Fruit fly (Drosophila melanogaster) whole organism, embryonic: ENCODE data around the gene CG14840.

ENCODE experiments used
- B-H1 ChIP-seq: fragments of 200-800 bp; sonication (Bioruptor generic); IDR thresholded peaks from 3 replicates; pipeline ENCODE4 v1.3.6; 2022; ENCODE audit warnings: missing biosample characterization, missing genetic modification characterization
- CG10274 ChIP-seq: fragments of 200-800 bp; sonication (Bioruptor generic); optimal IDR thresholded peaks from 3 replicates; lab custom pipeline; 2017; ENCODE audit warnings: missing biosample characterization, mild to moderate bottlenecking, missing genetic modification characterization
- CG12744 ChIP-seq: fragments of 200-800 bp; sonication (Bioruptor generic); optimal IDR thresholded peaks from 2 replicates; lab custom pipeline; 2016; ENCODE audit warnings: missing biosample characterization, missing genetic modification characterization
- CG13424 ChIP-seq: fragments of 200-800 bp; sonication (Bioruptor generic); optimal IDR thresholded peaks from 2 replicates; lab custom pipeline; 2019; ENCODE audit warnings: missing biosample characterization, mild to moderate bottlenecking, missing genetic modification characterization, moderate library complexity
- CG13894 ChIP-seq: fragments of 200-800 bp; sonication (Bioruptor generic); optimal IDR thresholded peaks from 3 replicates; lab custom pipeline; 2018; ENCODE audit warnings: missing biosample characterization, mild to moderate bottlenecking, missing genetic modification characterization, moderate library complexity
- CG14050 ChIP-seq: fragments of 200-800 bp; sonication (Bioruptor generic); IDR thresholded peaks from 3 replicates; pipeline ENCODE4 v1.3.6; 2022; ENCODE audit warnings: missing biosample characterization, missing genetic modification characterization
- CG14667 ChIP-seq: fragments of 200-800 bp; sonication (Bioruptor generic); IDR thresholded peaks from 2 replicates; pipeline ENCODE4 v1.3.6; 2022; ENCODE audit warnings: missing biosample characterization, missing genetic modification characterization
- CG17359 ChIP-seq: fragments of 200-800 bp; sonication (Bioruptor generic); optimal IDR thresholded peaks from 3 replicates; lab custom pipeline; 2018; ENCODE audit warnings: missing biosample characterization, mild to moderate bottlenecking, missing genetic modification characterization, moderate library complexity
- CG17361 ChIP-seq: fragments of 200-800 bp; sonication (Bioruptor generic); IDR thresholded peaks from 3 replicates; pipeline ENCODE4 v1.3.6; 2022; ENCODE audit warnings: missing biosample characterization, missing genetic modification characterization
- CG17802 ChIP-seq: fragments of 200-800 bp; sonication (Bioruptor generic); optimal IDR thresholded peaks from 2 replicates; lab custom pipeline; 2018; ENCODE audit warnings: missing biosample characterization, mild to moderate bottlenecking, missing genetic modification characterization, moderate library complexity
- CG1832 ChIP-seq: fragments of 200-800 bp; sonication (Bioruptor generic); optimal IDR thresholded peaks from 2 replicates; lab custom pipeline; 2017; ENCODE audit warnings: missing biosample characterization, mild to moderate bottlenecking, missing genetic modification characterization, inconsistent platforms
- CG18476 ChIP-seq: fragments of 200-800 bp; sonication (Bioruptor generic); optimal IDR thresholded peaks from 2 replicates; lab custom pipeline; 2016; ENCODE audit warnings: missing biosample characterization, mild to moderate bottlenecking, missing genetic modification characterization
- CG18599 ChIP-seq: fragments of 200-800 bp; sonication (Bioruptor generic); optimal IDR thresholded peaks from 3 replicates; lab custom pipeline; 2017; ENCODE audit warnings: missing biosample characterization, missing genetic modification characterization, mild to moderate bottlenecking, moderate library complexity, missing genetic modification reagents
- CG34422 ChIP-seq: fragments of 200-800 bp; sonication (Bioruptor generic); IDR thresholded peaks from 3 replicates; pipeline ENCODE4 v1.3.6; 2022; ENCODE audit warnings: missing biosample characterization, missing genetic modification characterization
- CG5953 ChIP-seq: fragments of 200-800 bp; sonication (Bioruptor generic); IDR thresholded peaks from 2 replicates; pipeline ENCODE4 v1.3.6; 2022; ENCODE audit warnings: missing biosample characterization, missing genetic modification characterization
- CG6254 ChIP-seq: fragments of 200-800 bp; sonication (Bioruptor generic); optimal IDR thresholded peaks from 3 replicates; lab custom pipeline; 2017; ENCODE audit warnings: mild to moderate bottlenecking, missing biosample characterization, missing genetic modification reagents, missing genetic modification characterization
- CG6272 ChIP-seq: fragments of 200-800 bp; sonication (Bioruptor generic); IDR thresholded peaks from 2 replicates; pipeline ENCODE4 v1.3.6; 2022; ENCODE audit warnings: missing biosample characterization, missing genetic modification characterization
- CG6683 ChIP-seq: fragments of 200-800 bp; sonication (Bioruptor generic); optimal IDR thresholded peaks from 2 replicates; lab custom pipeline; 2017; ENCODE audit warnings: missing biosample characterization, mild to moderate bottlenecking, missing genetic modification characterization, missing genetic modification reagents
- CG6813 ChIP-seq: fragments of 200-800 bp; sonication (Bioruptor generic); optimal IDR thresholded peaks from 2 replicates; lab custom pipeline; 2017; ENCODE audit warnings: missing biosample characterization, missing genetic modification characterization, mild to moderate bottlenecking, moderate library complexity, missing genetic modification reagents
- CG7786 ChIP-seq: fragments of 200-800 bp; sonication (Bioruptor generic); optimal IDR thresholded peaks from 2 replicates; lab custom pipeline; 2016; ENCODE audit warnings: missing biosample characterization, missing genetic modification characterization
- CG7987 ChIP-seq: fragments of 200-800 bp; sonication (Bioruptor generic); optimal IDR thresholded peaks from 2 replicates; lab custom pipeline; 2018; ENCODE audit warnings: missing biosample characterization, mild to moderate bottlenecking, missing genetic modification characterization, moderate library complexity
- CG9215 ChIP-seq: fragments of 200-800 bp; sonication (Bioruptor generic); IDR thresholded peaks from 2 replicates; pipeline ENCODE4 v1.3.6; 2022; ENCODE audit warnings: missing biosample characterization, missing genetic modification characterization
- CG9876 ChIP-seq: fragments of 200-800 bp; sonication (Bioruptor generic); optimal IDR thresholded peaks from 2 replicates; lab custom pipeline; 2016; ENCODE audit warnings: missing biosample characterization, missing genetic modification characterization
- CTCF ChIP-seq: fragments of 200-800 bp; sonication (Bioruptor generic); optimal IDR thresholded peaks from 2 replicates; lab custom pipeline; 2017; ENCODE audit warnings: missing biosample characterization, mild to moderate bottlenecking, missing genetic modification characterization, moderate library complexity
- Fer2 ChIP-seq: fragments of 200-800 bp; sonication (Bioruptor generic); optimal IDR thresholded peaks from 2 replicates; lab custom pipeline; 2018; ENCODE audit warnings: missing biosample characterization, mild to moderate bottlenecking, missing genetic modification characterization, moderate library complexity
- HmgD ChIP-seq: fragments of 200-800 bp; sonication (Bioruptor generic); optimal IDR thresholded peaks from 3 replicates; lab custom pipeline; 2016; ENCODE audit warnings: missing biosample characterization, missing genetic modification characterization
- Hmx ChIP-seq: fragments of 200-800 bp; sonication (Bioruptor generic); optimal IDR thresholded peaks from 2 replicates; lab custom pipeline; 2016; ENCODE audit warnings: missing biosample characterization, missing genetic modification characterization
- Mad ChIP-seq: fragments of 200-800 bp; sonication (Bioruptor generic); optimal IDR thresholded peaks from 2 replicates; lab custom pipeline; 2016; ENCODE audit warnings: missing biosample characterization, missing genetic modification characterization
- Nf-YC ChIP-seq: fragments of 200-800 bp; optimal IDR thresholded peaks from 3 replicates; lab custom pipeline; 2019; ENCODE audit warnings: missing biosample characterization, mild to moderate bottlenecking, missing genetic modification characterization, moderate library complexity
- Scr ChIP-seq: fragments of 200-800 bp; sonication (Bioruptor generic); IDR thresholded peaks from 2 replicates; pipeline ENCODE4 v1.3.6; 2022; ENCODE audit warnings: missing biosample characterization, missing genetic modification characterization; ENCODE audit not compliant: partially characterized antibody
- Sry-β ChIP-seq: fragments of 200-800 bp; sonication (Bioruptor generic); optimal IDR thresholded peaks from 2 replicates; lab custom pipeline; 2018; ENCODE audit warnings: missing biosample characterization, mild to moderate bottlenecking, missing genetic modification characterization, moderate library complexity
- amos ChIP-seq: fragments of 200-800 bp; sonication (Bioruptor generic); IDR thresholded peaks from 2 replicates; pipeline ENCODE4 v1.3.6; 2022; ENCODE audit warnings: missing biosample characterization, missing genetic modification characterization; ENCODE audit not compliant: partially characterized antibody
- cg ChIP-seq: fragments of 200-800 bp; sonication (Bioruptor generic); optimal IDR thresholded peaks from 3 replicates; lab custom pipeline; 2019; ENCODE audit warnings: missing biosample characterization, mild to moderate bottlenecking, missing genetic modification characterization, moderate library complexity
- chif ChIP-seq, 2 experiments: fragments of 200-800 bp; sonication (Bioruptor generic); optimal IDR thresholded peaks; 3 replicates each; lab custom pipeline; 2016; ENCODE audit warnings: missing biosample characterization in 2 of 2, missing genetic modification characterization in 2 of 2
- dan ChIP-seq: fragments of 200-800 bp; sonication (Bioruptor generic); IDR thresholded peaks from 2 replicates; pipeline ENCODE4 v1.3.6; 2022; ENCODE audit warnings: missing biosample characterization, missing genetic modification characterization
- eve ChIP-seq, 2 experiments: fragments of >200 bp; optimal IDR thresholded peaks; 2 replicates each; lab custom pipeline; 2017; ENCODE audit warnings: missing biosample characterization in 2 of 2, missing genetic modification characterization in 2 of 2
- gsb ChIP-seq: fragments of 200-800 bp; sonication (Bioruptor generic); IDR thresholded peaks from 2 replicates; pipeline ENCODE4 v1.3.6; 2022; ENCODE audit warnings: missing biosample characterization, missing genetic modification characterization
- ind ChIP-seq: fragments of 200-800 bp; sonication (Bioruptor generic); optimal IDR thresholded peaks from 3 replicates; lab custom pipeline; 2016; ENCODE audit warnings: missing biosample characterization, missing genetic modification characterization
- kah ChIP-seq: fragments of 200-800 bp; sonication (Bioruptor generic); optimal IDR thresholded peaks from 2 replicates; lab custom pipeline; 2018; ENCODE audit warnings: missing biosample characterization, mild to moderate bottlenecking, missing genetic modification characterization
- lbe ChIP-seq: fragments of 200-800 bp; sonication (Bioruptor generic); optimal IDR thresholded peaks from 2 replicates; lab custom pipeline; 2016; ENCODE audit warnings: missing biosample characterization, mild to moderate bottlenecking, missing genetic modification characterization
- lov ChIP-seq, 2 experiments: fragments of 200-800 bp in 1 of 2; fragments of >200 bp in 1 of 2; sonication (Bioruptor generic) in 1 of 2; IDR thresholded peaks in 1 of 2; optimal IDR thresholded peaks in 1 of 2; 2 replicates in 1 of 2; 3 replicates in 1 of 2; pipeline versions ENCODE4 v1.3.6 to Lab custom; 2017 to 2022; ENCODE audit warnings: missing biosample characterization in 1 of 2, missing genetic modification characterization in 1 of 2
- luna ChIP-seq: fragments of 200-800 bp; sonication (Bioruptor generic); optimal IDR thresholded peaks from 2 replicates; lab custom pipeline; 2016; ENCODE audit warnings: missing biosample characterization, missing genetic modification characterization
- pan ChIP-seq, 4 experiments: fragments of >200 bp in 3 of 4; fragments of 200-800 bp in 1 of 4; sonication (Bioruptor generic) in 1 of 4; optimal IDR thresholded peaks in 3 of 4; IDR thresholded peaks in 1 of 4; 2 replicates each; pipeline versions ENCODE4 v1.3.6 to Lab custom; 2017 to 2022; ENCODE audit warnings: missing biosample characterization in 2 of 4, missing genetic modification characterization in 2 of 4, mixed read lengths in 1 of 4
- run ChIP-seq: fragments of 200-800 bp; sonication (Bioruptor generic); optimal IDR thresholded peaks from 3 replicates; lab custom pipeline; 2018; ENCODE audit warnings: missing biosample characterization, mild to moderate bottlenecking, missing genetic modification characterization
- tio ChIP-seq: fragments of 200-800 bp; sonication (Bioruptor generic); optimal IDR thresholded peaks from 2 replicates; lab custom pipeline; 2017; ENCODE audit warnings: missing biosample characterization, missing genetic modification characterization, inconsistent platforms
- toy ChIP-seq: fragments of 200-800 bp; sonication (Bioruptor generic); IDR thresholded peaks from 2 replicates; pipeline ENCODE4 v1.3.6; 2022; ENCODE audit warnings: missing biosample characterization, missing genetic modification characterization
- vfl ChIP-seq: fragments of 200-800 bp; sonication (Bioruptor generic); optimal IDR thresholded peaks from 2 replicates; lab custom pipeline; 2016; ENCODE audit warnings: missing biosample characterization, missing genetic modification characterization
- wek ChIP-seq: fragments of 200-800 bp; sonication (Bioruptor generic); optimal IDR thresholded peaks from 3 replicates; lab custom pipeline; 2018; ENCODE audit warnings: missing biosample characterization, mild to moderate bottlenecking, missing genetic modification characterization, moderate library complexity
- yki ChIP-seq: fragments of >200 bp; optimal IDR thresholded peaks from 3 replicates; lab custom pipeline; 2018

Gene CG14840

dm6 chr3R:14289958-14290835 is 29.2 kb upstream of the CG14840 start (continued):
- TF ChIP-seq gsb (GFP tag; lab: Robert Waterston, UW) (0 out of 2 replicates have a peak, but pooled peaks have one; percentile 18), CTCF (GFP tag; lab: Kevin White, UChicago) (no peak), Mad (GFP tag; lab: Kevin White, UChicago) (no peak), toy (GFP tag; lab: Robert Waterston, UW) (no peak), CG7786 (GFP tag; lab: Kevin White, UChicago) (no peak), CG12744 (GFP tag; lab: Kevin White, UChicago) (no peak), CG6813 (no peak), CG5953 (no peak), CG9215 (GFP tag; lab: Robert Waterston, UW) (no peak), Nf-YC (tag; lab: Kevin White, UChicago) (no peak), Sry-β (GFP tag; lab: Kevin White, UChicago) (no peak), CG13894 (no peak), CG7987 (GFP tag; lab: Kevin White, UChicago) (no peak), pan (optimal IDR thresholded peaks at IDR 0.05; lab: Kevin White, UChicago) (no peak), pan (GFP tag; optimal IDR thresholded peaks at IDR 0.05 in 1 of 2, IDR thresholded peaks at IDR 0.05 in 1 of 2) (no peak), CG6272 (GFP tag; lab: Robert Waterston, UW) (no peak), kah (no peak), CG34422 (no peak), tio (GFP tag; lab: Kevin White, UChicago) (no peak), Fer2 (tag; lab: Kevin White, UChicago) (no peak), lbe (no peak), eve (GFP tag; optimal IDR thresholded peaks at IDR 0.05; lab: Kevin White, UChicago) (peak in 1 of 2 experiments; percentile 15), luna (GFP tag; lab: Kevin White, UChicago) (no peak), ind (peak; percentile 9), Hmx (GFP tag; lab: Kevin White, UChicago) (no peak), run (tag; lab: Kevin White, UChicago) (no peak), dan (GFP tag; lab: Robert Waterston, UW) (no peak), CG9876 (GFP tag; lab: Kevin White, UChicago) (no peak), wek (GFP tag; lab: Kevin White, UChicago) (no peak), CG18599 (peak; percentile 51), CG14667 (GFP tag; lab: Robert Waterston, UW) (no peak), CG13424 (tag; lab: Kevin White, UChicago) (peak; percentile 52), CG17359 (tag; lab: Kevin White, UChicago) (peak; percentile 11), amos (no peak), CG17802 (tag; lab: Kevin White, UChicago) (no peak), vfl (GFP tag; lab: Kevin White, UChicago) (no peak), Scr (GFP tag; lab: Robert Waterston, UW) (no peak), CG10274 (GFP tag; lab: Kevin White, UChicago) (no peak), CG6254 (GFP tag; lab: Kevin White, UChicago) (no peak), CG1832 (GFP tag; lab: Kevin White, UChicago) (no peak), lov (optimal IDR thresholded peaks at IDR 0.05; lab: Kevin White, UChicago) (no peak), lov (GFP tag; IDR thresholded peaks at IDR 0.05; lab: Robert Waterston, UW) (no peak), CG18476 (GFP tag; lab: Kevin White, UChicago) (no peak), CG14050 (GFP tag; lab: Robert Waterston, UW) (no peak), CG17361 (GFP tag; lab: Robert Waterston, UW) (no peak), yki (lab: Kevin White, UChicago) (no peak), CG6683 (GFP tag; lab: Kevin White, UChicago) (no peak), B-H1 (no peak), cg (GFP tag; lab: Kevin White, UChicago) (peak; percentile 28), HmgD (no peak), chif (GFP tag; optimal IDR thresholded peaks at IDR 0.05; lab: Kevin White, UChicago) (no peak)
